Worm (Caenorhabditis elegans) whole organism, early embryonic: ENCODE results near the gene atg-2.

ENCODE experiments used
- B0310.2 ChIP-seq: sonication (generic microtip); optimal IDR thresholded peaks from 2 replicates; lab custom pipeline; 2016; ENCODE audit warnings: mild to moderate bottlenecking, missing genetic modification characterization, missing compliant biosample characterization
- F13C5.2 ChIP-seq: sonication (generic microtip); optimal IDR thresholded peaks from 2 replicates; lab custom pipeline; 2017; ENCODE audit warnings: mild to moderate bottlenecking, missing genetic modification characterization, inconsistent platforms, missing compliant biosample characterization
- aly-1 ChIP-seq: sonication (generic microtip); optimal IDR thresholded peaks from 2 replicates; lab custom pipeline; 2016; ENCODE audit warnings: missing genetic modification characterization, missing compliant biosample characterization
- ama-1 ChIP-seq: fragments of 150-350 bp; optimal IDR thresholded peaks from 2 replicates; lab custom pipeline; 2014
- ceh-13 ChIP-seq: fragments of 200-800 bp; sonication (Bioruptor generic); optimal IDR thresholded peaks from 2 replicates; lab custom pipeline; 2018; ENCODE audit warnings: mild to moderate bottlenecking, missing genetic modification characterization, missing compliant biosample characterization
- ceh-36 ChIP-seq: sonication (generic microtip); optimal IDR thresholded peaks from 2 replicates; lab custom pipeline; 2016; ENCODE audit warnings: missing genetic modification characterization, inconsistent platforms, missing compliant biosample characterization
- ets-7 ChIP-seq: sonication (generic microtip); optimal IDR thresholded peaks from 2 replicates; lab custom pipeline; 2016; ENCODE audit warnings: missing genotype, missing genetic modification characterization, missing compliant biosample characterization
- flt-1 ChIP-seq: fragments of 200-800 bp; sonication (Bioruptor generic); IDR thresholded peaks from 2 replicates; pipeline ENCODE4 v1.3.6; 2022; ENCODE audit warnings: missing genetic modification characterization, missing compliant biosample characterization
- hmbx-1 ChIP-seq: sonication (generic microtip); optimal IDR thresholded peaks from 2 replicates; lab custom pipeline; 2016; ENCODE audit warnings: mild to moderate bottlenecking, missing genetic modification characterization, missing compliant biosample characterization
- hmg-4 ChIP-seq: fragments of 200-800 bp; sonication (Bioruptor generic); optimal IDR thresholded peaks from 2 replicates; lab custom pipeline; 2018; ENCODE audit warnings: mild to moderate bottlenecking, missing genetic modification characterization, missing compliant biosample characterization
- hnd-1 ChIP-seq: sonication (generic microtip); optimal IDR thresholded peaks from 2 replicates; lab custom pipeline; 2016; ENCODE audit warnings: missing genetic modification characterization, missing compliant biosample characterization
- pes-1 ChIP-seq: fragments of 200-800 bp; sonication (Bioruptor generic); IDR thresholded peaks from 2 replicates; pipeline ENCODE4 v1.3.6; 2022; ENCODE audit warnings: missing genetic modification reagents, missing genetic modification characterization, missing compliant biosample characterization
- scrt-1 ChIP-seq: fragments of 200-800 bp; sonication (Bioruptor generic); IDR thresholded peaks from 2 replicates; pipeline ENCODE4 v1.3.6; 2022; ENCODE audit warnings: missing genetic modification characterization, missing compliant biosample characterization
- sea-1 ChIP-seq: fragments of 200-800 bp; sonication (Bioruptor generic); conservative IDR thresholded peaks from 2 replicates; pipeline ENCODE4 v1.3.6; 2022; ENCODE audit warnings: missing genetic modification characterization, missing compliant biosample characterization
- tbx-11 ChIP-seq: fragments of 200-800 bp; sonication (Bioruptor generic); IDR thresholded peaks from 2 replicates; pipeline ENCODE4 v1.3.6; 2022; ENCODE audit warnings: missing genetic modification characterization, missing compliant biosample characterization
- tbx-37 ChIP-seq: fragments of 200-800 bp; sonication (Bioruptor generic); conservative IDR thresholded peaks from 2 replicates; pipeline ENCODE4 v1.3.6; 2022; ENCODE audit warnings: missing genetic modification reagents, missing genetic modification characterization, missing compliant biosample characterization
- tra-4 ChIP-seq: sonication (generic microtip); optimal IDR thresholded peaks from 2 replicates; lab custom pipeline; 2017; ENCODE audit warnings: missing genetic modification characterization, missing compliant biosample characterization

The atg-2 gene

ce11 chrX:6806463-6806862 is at the start of gene atg-2:
Gene atg-2 (plus strand): TSS chrX:6806763.
- TF ChIP-seq scrt-1 (GFP tag; lab: Robert Waterston, UW) (no peak), tbx-11 (GFP tag; lab: Robert Waterston, UW) (no peak), hmg-4 (GFP tag; lab: Kevin White, UChicago) (peak; percentile 62), B0310.2 (tag; lab: Kevin White, UChicago) (no peak), F13C5.2 (tag; lab: Kevin White, UChicago) (no peak), tra-4 (tag; lab: Kevin White, UChicago) (no peak)

- TF ChIP-seq hnd-1 (tag; lab: Kevin White, UChicago) (no peak), aly-1 (tag; lab: Kevin White, UChicago) (no peak), ama-1 (no peak), pes-1 (GFP tag; lab: Robert Waterston, UW) (no peak), ceh-36 (no peak), sea-1 (GFP tag; lab: Robert Waterston, UW) (no peak), ceh-13 (no peak), ets-7 (tag; lab: Kevin White, UChicago) (no peak), B0310.2 (tag; lab: Kevin White, UChicago) (no peak), flt-1 (GFP tag; lab: Robert Waterston, UW) (no peak)
Measured at ce11 chrX:6761211-6761610, 45.4 kb upstream of the atg-2 start.

DNA sequence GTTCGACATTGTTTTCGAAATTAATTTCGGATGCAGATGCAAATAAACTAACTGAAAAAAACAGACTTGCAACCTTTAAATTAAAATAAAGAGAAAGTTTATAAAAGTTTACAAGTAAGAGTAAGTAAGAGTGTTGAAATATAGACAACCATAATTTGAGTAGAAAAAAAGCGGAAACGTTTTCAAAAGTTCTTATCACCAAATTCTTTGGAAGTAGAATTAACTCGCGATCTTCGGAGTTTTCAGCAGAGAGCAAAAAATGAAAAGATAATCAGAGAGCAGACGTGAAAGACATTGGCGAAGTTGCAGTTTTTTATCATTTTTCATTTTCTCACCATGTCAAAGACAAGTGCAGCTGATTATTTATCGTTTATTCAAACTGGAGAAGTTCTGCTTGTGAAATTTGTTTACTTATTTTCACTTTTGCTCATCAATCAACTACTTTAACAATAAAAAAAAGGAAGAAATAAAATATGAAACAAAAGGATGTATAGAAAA is 44.8 kb upstream of the atg-2 start, which contains the start of gene abts-4:
TSS of gene abts-4 (minus strand) at position 51 of the 498 bp plus-strand sequence.
- TF ChIP-seq pes-1 (GFP tag; lab: Robert Waterston, UW) (no peak), hnd-1 (tag; lab: Kevin White, UChicago) (no peak), tbx-37 (GFP tag; lab: Robert Waterston, UW) (no peak), scrt-1 (GFP tag; lab: Robert Waterston, UW) (no peak), tbx-11 (GFP tag; lab: Robert Waterston, UW) (no peak), F13C5.2 (tag; lab: Kevin White, UChicago) (no peak), ceh-36 (no peak), ama-1 (no peak), tra-4 (tag; lab: Kevin White, UChicago) (no peak), hmg-4 (GFP tag; lab: Kevin White, UChicago) (no peak), aly-1 (tag; lab: Kevin White, UChicago) (no peak), hmbx-1 (tag; lab: Kevin White, UChicago) (no peak), flt-1 (GFP tag; lab: Robert Waterston, UW) (no peak), sea-1 (GFP tag; lab: Robert Waterston, UW) (no peak), ets-7 (tag; lab: Kevin White, UChicago) (no peak), ceh-13 (no peak), B0310.2 (tag; lab: Kevin White, UChicago) (no peak)

ce11 chrX:6778014-6778413 is 28.5 kb upstream of the atg-2 start, which contains the start of gene irk-1:
Gene irk-1 (minus strand): TSS chrX:6778114.
- no peak for TF ChIP-seq tbx-37 (GFP tag; lab: Robert Waterston, UW)
- no peak for TF ChIP-seq ceh-36
- no peak for TF ChIP-seq pes-1 (GFP tag; lab: Robert Waterston, UW)
- no peak for TF ChIP-seq flt-1 (GFP tag; lab: Robert Waterston, UW)

DNA sequence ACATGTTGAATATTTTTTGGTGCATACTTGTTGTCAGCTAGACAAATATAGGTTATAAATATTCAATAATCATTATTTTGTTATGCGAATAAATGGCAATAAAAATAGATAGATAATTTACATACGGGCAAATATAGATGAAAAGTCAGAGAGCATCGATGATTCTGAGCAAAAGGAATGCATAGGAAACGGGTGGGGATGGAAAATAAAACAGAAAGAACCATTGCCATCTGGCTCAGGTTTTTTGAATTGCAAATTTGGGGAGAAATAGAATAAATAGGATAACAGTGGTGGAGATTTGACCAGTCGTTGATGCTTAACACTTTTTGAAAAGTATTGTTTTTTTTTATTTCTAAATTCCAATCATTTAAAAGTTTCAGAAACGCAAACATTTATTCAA is 23.7 kb upstream of the atg-2 start, which contains the start of gene idpp-6:
TSS of gene idpp-6 (plus strand) at position 301 of the 400 bp plus-strand sequence.
- TF ChIP-seq tbx-37 (GFP tag; lab: Robert Waterston, UW), result no peak
- TF ChIP-seq F13C5.2 (tag; lab: Kevin White, UChicago), result no peak
- no peak for TF ChIP-seq ceh-36
- TF ChIP-seq hnd-1 (tag; lab: Kevin White, UChicago), result no peak
- TF ChIP-seq hmg-4 (GFP tag; lab: Kevin White, UChicago), result no peak
- no peak for TF ChIP-seq tbx-11 (GFP tag; lab: Robert Waterston, UW)
- no peak for TF ChIP-seq scrt-1 (GFP tag; lab: Robert Waterston, UW)
- no peak for TF ChIP-seq hmbx-1 (tag; lab: Kevin White, UChicago)
- no peak for TF ChIP-seq ceh-13
- TF ChIP-seq sea-1 (GFP tag; lab: Robert Waterston, UW), result no peak
- no peak for TF ChIP-seq B0310.2 (tag; lab: Kevin White, UChicago)
- no peak for TF ChIP-seq ama-1
- TF ChIP-seq tra-4 (tag; lab: Kevin White, UChicago), result no peak
- no peak for TF ChIP-seq flt-1 (GFP tag; lab: Robert Waterston, UW)
- no peak for TF ChIP-seq pes-1 (GFP tag; lab: Robert Waterston, UW)
- no peak for TF ChIP-seq aly-1 (tag; lab: Kevin White, UChicago)
- TF ChIP-seq ets-7 (tag; lab: Kevin White, UChicago), result no peak

- TF ChIP-seq sea-1 (GFP tag; lab: Robert Waterston, UW), result no peak
- TF ChIP-seq hnd-1 (tag; lab: Kevin White, UChicago), result no peak
- TF ChIP-seq scrt-1 (GFP tag; lab: Robert Waterston, UW), result no peak
- no peak for TF ChIP-seq flt-1 (GFP tag; lab: Robert Waterston, UW)
- TF ChIP-seq tra-4 (tag; lab: Kevin White, UChicago), result no peak
- no peak for TF ChIP-seq tbx-37 (GFP tag; lab: Robert Waterston, UW)
Measured at ce11 chrX:6784181-6784580, 22.4 kb upstream of the atg-2 start, which contains the start of gene bgal-2. Gene bgal-2 (plus strand): TSS chrX:6784411.

DNA sequence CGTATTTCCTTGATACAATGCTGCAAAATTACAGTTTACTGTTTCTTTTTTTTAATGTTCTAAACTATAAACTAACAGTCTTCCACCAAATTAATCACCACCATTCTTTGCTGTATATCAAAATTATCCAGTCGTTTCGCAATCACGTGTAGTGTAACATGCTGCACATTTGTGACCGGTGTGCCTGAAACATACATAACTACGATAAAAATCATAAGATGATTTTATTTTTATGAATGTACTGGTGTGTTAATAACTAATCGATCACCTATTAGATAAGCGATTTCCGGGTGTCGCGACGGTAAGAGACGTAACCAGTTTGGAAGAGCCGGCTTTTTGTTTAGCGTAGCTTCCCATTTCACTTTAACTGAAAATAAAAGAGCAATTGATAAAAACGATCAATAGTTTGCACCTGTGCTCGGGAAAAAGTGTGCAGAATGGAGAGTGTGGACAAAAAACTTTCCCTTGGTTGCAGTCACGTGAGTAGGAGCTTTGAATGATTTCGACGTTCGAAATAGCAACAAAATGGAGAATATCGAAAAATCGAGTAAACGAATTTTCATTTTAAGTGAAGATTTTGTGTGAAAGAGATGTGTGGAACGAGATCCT is 17.5 kb upstream of the atg-2 start, which contains the start of gene sgca-1:
TSS of gene sgca-1 (minus strand) at position 584 of the 609 bp plus-strand sequence.
- no peak for TF ChIP-seq aly-1 (tag; lab: Kevin White, UChicago)
- no peak for TF ChIP-seq tra-4 (tag; lab: Kevin White, UChicago)
- no peak for TF ChIP-seq scrt-1 (GFP tag; lab: Robert Waterston, UW)
- no peak for TF ChIP-seq hmbx-1 (tag; lab: Kevin White, UChicago)
- no peak for TF ChIP-seq flt-1 (GFP tag; lab: Robert Waterston, UW)
- no peak for TF ChIP-seq hmg-4 (GFP tag; lab: Kevin White, UChicago)
- no peak for TF ChIP-seq tbx-37 (GFP tag; lab: Robert Waterston, UW)
- TF ChIP-seq ceh-13, result no peak
- no peak for TF ChIP-seq pes-1 (GFP tag; lab: Robert Waterston, UW)
- TF ChIP-seq ama-1, result no peak
- TF ChIP-seq ceh-36, result no peak
